Worm (Caenorhabditis elegans): ENCODE data around the gene F55D1.1.

ce11 chrX:5470111-5470745 lies 19.4 kb upstream of the F55D1.1 start:
- TF ChIP-seq ZK546.5 (tag; optimal IDR thresholded peaks at IDR 0.05) (no peak), ama-1 (optimal IDR thresholded peaks at IDR 0.05) (no peak), lin-13 (GFP tag; optimal IDR thresholded peaks at IDR 0.05) (no peak), egl-27 (tag; optimal IDR thresholded peaks at IDR 0.05) (no peak), lin-39 (tag; optimal IDR thresholded peaks at IDR 0.05) (no peak), nhr-77 (tag; optimal IDR thresholded peaks at IDR 0.05) (no peak), nhr-25 (tag; optimal IDR thresholded peaks at IDR 0.05) (no peak), mbf-1 (tag; optimal IDR thresholded peaks at IDR 0.05) (no peak), mdl-1 (tag; optimal IDR thresholded peaks at IDR 0.05) (no peak), sma-9 (GFP tag; optimal IDR thresholded peaks at IDR 0.05) (no peak), sma-9 (tag; optimal IDR thresholded peaks at IDR 0.05) (no peak), aly-2 (tag; optimal IDR thresholded peaks at IDR 0.05) (no peak), unc-62 (GFP tag; optimal IDR thresholded peaks at IDR 0.05) (no peak)

Measured in whole organism, L2 larva.